Worm (Caenorhabditis elegans) whole organism, L4 larva: ENCODE data around the gene F37A4.5.

Source experiments
- F49E8.2 ChIP-seq: sonication (generic microtip); optimal IDR thresholded peaks from 2 replicates; lab custom pipeline; 2016; ENCODE audit warnings: missing compliant biosample characterization, mild to moderate bottlenecking, missing genetic modification characterization, borderline replicate concordance
- R02D3.7 ChIP-seq: fragments of 150-350 bp; sonication (generic microtip); optimal IDR thresholded peaks from 3 replicates; lab custom pipeline; 2014; ENCODE audit warnings: missing biosample characterization, missing genetic modification characterization
- T20F7.1 ChIP-seq: fragments of 200-800 bp; sonication (Bioruptor generic); optimal IDR thresholded peaks from 2 replicates; lab custom pipeline; 2018; ENCODE audit warnings: mild to moderate bottlenecking, missing genetic modification characterization, missing compliant biosample characterization
- Y5F2A.4 ChIP-seq: fragments of 200-800 bp; sonication (Bioruptor generic); optimal IDR thresholded peaks from 2 replicates; lab custom pipeline; 2018; ENCODE audit warnings: mild to moderate bottlenecking, missing genetic modification characterization, missing compliant biosample characterization
- Y75B8A.6 ChIP-seq: fragments of 200-800 bp; sonication (Bioruptor generic); IDR thresholded peaks from 2 replicates; pipeline ENCODE4 v1.3.6; 2022; ENCODE audit warnings: missing genetic modification reagents, missing genetic modification characterization, missing compliant biosample characterization
- ZK546.5 ChIP-seq, 2 experiments: sonication (generic microtip); optimal IDR thresholded peaks; 2 replicates each; lab custom pipeline; 2017; ENCODE audit warnings: missing biosample characterization in 2 of 2, missing genetic modification characterization in 2 of 2
- aly-2 ChIP-seq: sonication (generic microtip); optimal IDR thresholded peaks from 2 replicates; lab custom pipeline; 2018; ENCODE audit warnings: missing biosample characterization, missing genetic modification characterization
- arid-1 ChIP-seq: fragments of 200-800 bp; sonication (Bioruptor generic); conservative IDR thresholded peaks from 2 replicates; pipeline ENCODE4 v1.3.6; 2022; ENCODE audit warnings: missing genetic modification reagents, missing genetic modification characterization, missing compliant biosample characterization
- ceh-20 ChIP-seq: fragments of 200-800 bp; sonication (Bioruptor generic); IDR thresholded peaks from 2 replicates; pipeline ENCODE4 v1.3.6; 2022; ENCODE audit warnings: missing genetic modification reagents, missing genetic modification characterization, missing compliant biosample characterization
- ceh-28 ChIP-seq: fragments of 150-350 bp; optimal IDR thresholded peaks from 2 replicates; lab custom pipeline; 2014; ENCODE audit warnings: missing biosample characterization, missing genetic modification reagents, missing genetic modification characterization
- ceh-32 ChIP-seq: sonication (generic microtip); optimal IDR thresholded peaks from 2 replicates; lab custom pipeline; 2016; ENCODE audit warnings: mild to moderate bottlenecking, missing genetic modification characterization, missing compliant biosample characterization; ENCODE audit not compliant: poor library complexity
- ceh-44 ChIP-seq: fragments of 200-800 bp; sonication (Bioruptor generic); IDR thresholded peaks from 2 replicates; pipeline ENCODE4 v1.3.6; 2022; ENCODE audit warnings: missing genetic modification reagents, missing genetic modification characterization, missing compliant biosample characterization
- ceh-82 ChIP-seq: sonication (generic microtip); optimal IDR thresholded peaks from 2 replicates; lab custom pipeline; 2017; ENCODE audit warnings: missing biosample characterization, missing genetic modification characterization
- ces-1 ChIP-seq: fragments of 150-350 bp; sonication (generic microtip); optimal IDR thresholded peaks from 4 replicates; lab custom pipeline; 2014; ENCODE audit warnings: missing biosample characterization, missing genetic modification reagents, missing genetic modification characterization
- daf-16 ChIP-seq, 3 experiments: sonication (generic microtip); optimal IDR thresholded peaks; 2 replicates each; lab custom pipeline; 2016 to 2017; ENCODE audit warnings: missing genetic modification characterization in 3 of 3, missing genetic modification reagents in 3 of 3, mild to moderate bottlenecking in 2 of 3, missing compliant biosample characterization in 2 of 3, missing biosample characterization in 1 of 3, moderate library complexity in 1 of 3
- dmd-8 ChIP-seq: fragments of 200-800 bp; sonication (Bioruptor generic); IDR thresholded peaks from 2 replicates; pipeline ENCODE4 v1.3.6; 2022; ENCODE audit warnings: missing genetic modification characterization, missing compliant biosample characterization
- fkh-10 ChIP-seq: fragments of 150-350 bp; optimal IDR thresholded peaks from 2 replicates; lab custom pipeline; 2014; ENCODE audit warnings: missing biosample characterization, missing genetic modification reagents, missing genetic modification characterization
- fos-1 ChIP-seq: fragments of 150-350 bp; optimal IDR thresholded peaks from 2 replicates; lab custom pipeline; 2014; ENCODE audit warnings: missing biosample characterization, missing genetic modification characterization
- gei-8 ChIP-seq: fragments of 200-800 bp; sonication (Bioruptor generic); optimal IDR thresholded peaks from 2 replicates; lab custom pipeline; 2018; ENCODE audit warnings: mild to moderate bottlenecking, missing genetic modification characterization, missing compliant biosample characterization
- lin-15B ChIP-seq: fragments of 150-350 bp; sonication (generic microtip); optimal IDR thresholded peaks from 3 replicates; lab custom pipeline; 2014; ENCODE audit warnings: missing biosample characterization, missing genetic modification characterization
- lir-3 ChIP-seq: sonication (generic microtip); optimal IDR thresholded peaks from 2 replicates; lab custom pipeline; 2016; ENCODE audit warnings: mild to moderate bottlenecking, missing genetic modification characterization, missing compliant biosample characterization
- mxl-2 ChIP-seq: fragments of 200-800 bp; sonication (Bioruptor generic); conservative IDR thresholded peaks from 2 replicates; pipeline ENCODE4 v1.3.6; 2022; ENCODE audit warnings: missing genetic modification reagents, missing genetic modification characterization, missing compliant biosample characterization
- nhr-10 ChIP-seq: fragments of 150-350 bp; optimal IDR thresholded peaks from 2 replicates; lab custom pipeline; 2014; ENCODE audit warnings: missing biosample characterization, missing genetic modification characterization
- nhr-25 ChIP-seq: sonication (generic microtip); optimal IDR thresholded peaks from 2 replicates; lab custom pipeline; 2017; ENCODE audit warnings: missing genetic modification characterization, mild to moderate bottlenecking, missing compliant biosample characterization, antibody characterized with exemption, moderate library complexity, borderline replicate concordance; ENCODE audit not compliant: insufficient read depth
- nhr-42 ChIP-seq: fragments of 200-800 bp; sonication (Bioruptor generic); IDR thresholded peaks from 2 replicates; pipeline ENCODE4 v1.3.6; 2022; ENCODE audit warnings: missing genetic modification characterization, missing compliant biosample characterization
- pha-4 ChIP-seq, 2 experiments: fragments of 150-350 bp in 1 of 2; fragments of 200-800 bp in 1 of 2; sonication (Bioruptor generic) in 1 of 2; IDR thresholded peaks in 1 of 2; optimal IDR thresholded peaks in 1 of 2; 2 replicates each; pipeline versions ENCODE4 v1.3.6 to Lab custom; 2014 to 2022; ENCODE audit warnings: missing genetic modification characterization in 2 of 2, missing genetic modification reagents in 2 of 2, missing biosample characterization in 1 of 2, missing compliant biosample characterization in 1 of 2
- rbr-2 ChIP-seq: sonication (generic microtip); optimal IDR thresholded peaks from 2 replicates; lab custom pipeline; 2016; ENCODE audit warnings: missing genotype, missing genetic modification characterization, missing compliant biosample characterization
- saeg-2 ChIP-seq: fragments of 200-800 bp; sonication (Bioruptor generic); IDR thresholded peaks from 2 replicates; pipeline ENCODE4 v1.3.6; 2022; ENCODE audit warnings: missing genetic modification reagents, missing genetic modification characterization, missing compliant biosample characterization
- set-16 ChIP-seq: fragments of 200-800 bp; sonication (Bioruptor generic); IDR thresholded peaks from 2 replicates; pipeline ENCODE4 v1.3.6; 2022; ENCODE audit warnings: missing genetic modification reagents, missing genetic modification characterization, missing compliant biosample characterization
- snpc-1.2 ChIP-seq: fragments of 200-800 bp; sonication (Bioruptor generic); IDR thresholded peaks from 2 replicates; pipeline ENCODE4 v1.3.6; 2022; ENCODE audit warnings: missing genetic modification reagents, missing genetic modification characterization, missing compliant biosample characterization
- spr-3 ChIP-seq: fragments of 200-800 bp; sonication (Bioruptor generic); optimal IDR thresholded peaks from 2 replicates; lab custom pipeline; 2018; ENCODE audit warnings: mild to moderate bottlenecking, missing genetic modification characterization, missing compliant biosample characterization
- tag-97 ChIP-seq: fragments of 200-800 bp; sonication (Bioruptor generic); IDR thresholded peaks from 2 replicates; pipeline ENCODE4 v1.3.6; 2022; ENCODE audit warnings: missing genetic modification characterization, missing compliant biosample characterization
- unc-62 ChIP-seq, 3 experiments: fragments of 150-350 bp in 1 of 3; sonication (generic microtip); optimal IDR thresholded peaks in 2 of 3; peaks in 1 of 3; 1 replicate in 1 of 3; 2 replicates in 2 of 3; lab custom pipeline; 2014 to 2017; ENCODE audit warnings: missing biosample characterization in 3 of 3, missing genetic modification characterization in 3 of 3, missing genetic modification reagents in 3 of 3, missing genotype in 1 of 3
- vab-7 ChIP-seq: fragments of 200-800 bp; sonication (Bioruptor generic); IDR thresholded peaks from 2 replicates; pipeline ENCODE4 v1.3.6; 2022; ENCODE audit warnings: missing genetic modification reagents, missing genetic modification characterization, missing compliant biosample characterization
- ztf-7 ChIP-seq: fragments of 150-350 bp; optimal IDR thresholded peaks from 2 replicates; lab custom pipeline; 2014; ENCODE audit warnings: missing biosample characterization, missing genetic modification characterization

Gene F37A4.5

DNA sequence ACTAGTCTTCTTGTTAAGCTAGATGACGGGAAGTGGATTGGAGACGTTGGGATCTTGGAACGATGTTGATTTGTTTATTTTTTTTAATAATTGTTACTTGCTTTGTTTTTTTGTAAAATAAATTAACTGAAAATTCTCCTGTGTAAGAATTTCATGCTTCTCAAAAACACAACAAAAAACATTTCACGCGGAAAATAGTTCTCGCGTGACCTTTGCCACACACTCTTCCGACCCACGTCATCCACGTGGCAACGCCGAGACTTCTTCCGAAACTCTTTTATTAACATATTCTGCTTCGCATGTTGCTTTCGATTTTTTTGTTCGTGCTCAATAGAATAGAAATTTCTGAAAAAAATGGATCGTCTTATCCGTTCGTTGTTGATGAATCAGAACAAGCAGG lies at the start of gene F37A4.5:
F37A4.5 (plus strand) TSS at position 301 of the 400 bp plus-strand sequence.
- TF ChIP-seq spr-3 (no peak), F49E8.2 (tag; lab: Kevin White, UChicago) (peak; percentile 31)

- TF ChIP-seq lir-3 (tag; lab: Kevin White, UChicago) (no peak), ceh-32 (no peak), pha-4 (GFP tag; IDR thresholded peaks at IDR 0.05; lab: Robert Waterston, UW) (no peak), pha-4 (tag; optimal IDR thresholded peaks at IDR 0.05; lab: Kevin White, UChicago) (no peak), arid-1 (GFP tag; lab: Robert Waterston, UW) (no peak), set-16 (GFP tag; lab: Robert Waterston, UW) (no peak), daf-16 (GFP tag; optimal IDR thresholded peaks at IDR 0.05; lab: Kevin White, UChicago) (no peak), daf-16 (tag; optimal IDR thresholded peaks at IDR 0.05; lab: Kevin White, UChicago) (no peak), nhr-10 (tag; lab: Kevin White, UChicago) (no peak), tag-97 (GFP tag; lab: Robert Waterston, UW) (no peak), unc-62 (GFP tag; optimal IDR thresholded peaks at IDR 0.05 in 1 of 2; lab: Kevin White, UChicago) (peak in 1 of 2 experiments; percentile 80), unc-62 (tag; optimal IDR thresholded peaks at IDR 0.05; lab: Kevin White, UChicago) (no peak), R02D3.7 (tag; lab: Kevin White, UChicago) (no peak), ceh-44 (GFP tag; lab: Robert Waterston, UW) (no peak), fkh-10 (GFP tag; lab: Kevin White, UChicago) (peak; percentile 52), ces-1 (GFP tag; lab: Kevin White, UChicago) (peak; percentile 55), nhr-25 (tag; lab: Kevin White, UChicago) (no peak), rbr-2 (tag; lab: Kevin White, UChicago) (no peak), ztf-7 (tag; lab: Kevin White, UChicago) (no peak)
Observed at ce11 chrIII:6670737-6671242, 40.9 kb upstream of the F37A4.5 start.

ce11 chrIII:6675460-6675859 lies 36.2 kb upstream of the F37A4.5 start, which contains the start of gene rbf-1:
rbf-1 (plus strand) TSS chrIII:6675760.
- no peak for TF ChIP-seq lin-15B
- TF ChIP-seq ceh-20 (GFP tag; lab: Robert Waterston, UW), result no peak
- TF ChIP-seq T20F7.1 (GFP tag; lab: Kevin White, UChicago), result no peak
- TF ChIP-seq saeg-2, result no peak
- TF ChIP-seq Y5F2A.4 (GFP tag; lab: Kevin White, UChicago), result no peak
- no peak for TF ChIP-seq snpc-1.2
- TF ChIP-seq ceh-28 (tag; lab: Kevin White, UChicago), result no peak
- no peak for TF ChIP-seq nhr-42 (GFP tag; lab: Robert Waterston, UW)
- no peak for TF ChIP-seq gei-8 (GFP tag; lab: Kevin White, UChicago)
- no peak for TF ChIP-seq fos-1 (tag; lab: Kevin White, UChicago)
- TF ChIP-seq dmd-8 (GFP tag; lab: Robert Waterston, UW), result no peak
- no peak for TF ChIP-seq ceh-82 (tag; lab: Kevin White, UChicago)
- TF ChIP-seq vab-7 (GFP tag; lab: Robert Waterston, UW), result no peak
- no peak for TF ChIP-seq ZK546.5 (tag; optimal IDR thresholded peaks at IDR 0.05; lab: Kevin White, UChicago)
- no peak for TF ChIP-seq Y75B8A.6 (GFP tag; lab: Robert Waterston, UW)
- no peak for TF ChIP-seq mxl-2
- no peak for TF ChIP-seq aly-2 (tag; lab: Kevin White, UChicago)
- TF ChIP-seq, all 104 proteins: peak for 0
